Worm (Caenorhabditis elegans): Measurements from ENCODE around the gene fkh-3.
A peak's percentile ranks its signal among the peaks of the same experiment; 100 is the strongest.

DNA sequence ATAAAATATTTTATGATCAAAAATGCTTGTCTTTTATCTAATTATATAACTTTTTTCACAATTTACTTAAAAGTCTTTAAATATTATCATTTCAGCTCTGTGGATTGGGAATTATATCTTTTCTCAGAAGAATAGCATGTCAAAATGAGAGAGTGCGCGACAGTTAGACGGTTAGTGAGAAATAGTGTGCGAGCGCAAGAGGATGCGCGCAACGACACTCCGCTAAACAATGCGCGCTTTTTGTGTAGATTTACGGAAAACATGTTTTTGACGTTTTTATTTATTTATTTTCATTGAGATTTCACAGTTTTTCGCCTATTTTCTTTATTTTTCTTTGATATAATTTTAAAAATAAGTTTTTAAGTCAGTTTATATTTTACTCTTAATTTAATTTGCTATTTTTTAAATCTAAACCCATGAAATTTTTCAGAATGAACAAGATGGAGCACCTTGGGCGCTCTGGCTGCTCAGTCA lies 26.7 kb downstream of the fkh-3 start, which contains the start of gene F02C12.3:
- TF ChIP-seq zip-11 (GFP tag; IDR thresholded peaks at IDR 0.05) (no peak), nhr-25 (tag; optimal IDR thresholded peaks at IDR 0.05; ENCODE audit: borderline replicate concordance, insufficient read depth) (peak; percentile 15), unc-130 (GFP tag; optimal IDR thresholded peaks at IDR 0.05) (no peak), zag-1 (tag; optimal IDR thresholded peaks at IDR 0.05) (no peak), egl-43 (GFP tag; IDR thresholded peaks at IDR 0.05) (no peak), lin-39 (tag; optimal IDR thresholded peaks at IDR 0.05) (no peak), dve-1 (tag; optimal IDR thresholded peaks at IDR 0.05; ENCODE audit: insufficient read depth) (peak; percentile 77)

Data from whole organism, L4 larva.